Worm (Caenorhabditis elegans) whole organism, mixed stage, embryonic: ENCODE measurements around the gene srg-17.
"Not testable (repeated sequence)": the region's sequence is repeated elsewhere in the genome, so short reads cannot be mapped to it uniquely, and the experiment has no call there.

ENCODE experiments used
- M03D4.4 ChIP-seq: sonication (generic microtip); optimal IDR thresholded peaks from 2 replicates; lab custom pipeline; 2017; ENCODE audit warnings: mild to moderate bottlenecking, missing genetic modification characterization, missing compliant biosample characterization
- ceh-39 ChIP-seq: fragments of 150-350 bp; optimal IDR thresholded peaks from 2 replicates; lab custom pipeline; 2014; ENCODE audit warnings: missing biosample characterization, missing genetic modification characterization
- ceh-43 ChIP-seq: fragments of 200-800 bp; sonication (Bioruptor generic); optimal IDR thresholded peaks from 2 replicates; lab custom pipeline; 2018; ENCODE audit warnings: mild to moderate bottlenecking, missing genetic modification characterization, moderate library complexity, missing compliant biosample characterization
- ceh-83 ChIP-seq: fragments of 200-800 bp; sonication (Bioruptor generic); optimal IDR thresholded peaks from 2 replicates; lab custom pipeline; 2018; ENCODE audit warnings: mild to moderate bottlenecking, missing genetic modification characterization, missing compliant biosample characterization
- ces-1 ChIP-seq: fragments of 150-350 bp; optimal IDR thresholded peaks from 2 replicates; lab custom pipeline; 2014; ENCODE audit warnings: missing biosample characterization, missing genetic modification reagents, missing genetic modification characterization
- cnd-1 ChIP-seq: fragments of 200-800 bp; sonication (Bioruptor generic); optimal IDR thresholded peaks from 2 replicates; lab custom pipeline; 2018; ENCODE audit warnings: mild to moderate bottlenecking, missing genetic modification characterization, missing compliant biosample characterization
- drap-1 ChIP-seq: fragments of 200-800 bp; sonication (Bioruptor generic); optimal IDR thresholded peaks from 3 replicates; lab custom pipeline; 2018; ENCODE audit warnings: mild to moderate bottlenecking, missing genetic modification characterization, missing compliant biosample characterization
- elt-1 ChIP-seq: sonication (generic microtip); optimal IDR thresholded peaks from 2 replicates; lab custom pipeline; 2017; ENCODE audit warnings: missing genetic modification characterization, mild to moderate bottlenecking, missing compliant biosample characterization, antibody characterized with exemption, moderate library complexity, borderline replicate concordance; ENCODE audit not compliant: insufficient read depth
- elt-3 ChIP-seq: fragments of 150-350 bp; optimal IDR thresholded peaks from 2 replicates; lab custom pipeline; 2014; ENCODE audit warnings: missing biosample characterization, missing genetic modification characterization
- ham-2 ChIP-seq: fragments of 200-800 bp; sonication (Bioruptor generic); optimal IDR thresholded peaks from 2 replicates; lab custom pipeline; 2018; ENCODE audit warnings: mild to moderate bottlenecking, missing genetic modification characterization, missing compliant biosample characterization
- hlh-1 ChIP-seq: fragments of 150-350 bp; optimal IDR thresholded peaks from 2 replicates; lab custom pipeline; 2014; ENCODE audit warnings: missing biosample characterization, missing genetic modification reagents, missing genetic modification characterization
- lin-13 ChIP-seq: fragments of 150-350 bp; optimal IDR thresholded peaks from 2 replicates; lab custom pipeline; 2014; ENCODE audit warnings: missing biosample characterization, missing genetic modification characterization
- lin-32 ChIP-seq: fragments of 200-800 bp; sonication (Bioruptor generic); optimal IDR thresholded peaks from 2 replicates; lab custom pipeline; 2018; ENCODE audit warnings: mild to moderate bottlenecking, missing genetic modification characterization, missing compliant biosample characterization
- mab-5 ChIP-seq: fragments of 150-350 bp; optimal IDR thresholded peaks from 2 replicates; lab custom pipeline; 2014; ENCODE audit warnings: missing biosample characterization, missing genetic modification characterization
- mep-1 ChIP-seq: fragments of 150-350 bp; optimal IDR thresholded peaks from 2 replicates; lab custom pipeline; 2017; ENCODE audit warnings: missing biosample characterization, missing genetic modification reagents, missing genetic modification characterization, inconsistent platforms
- nhr-12 ChIP-seq: fragments of 150-350 bp; optimal IDR thresholded peaks from 2 replicates; lab custom pipeline; 2014; ENCODE audit warnings: missing biosample characterization, missing genetic modification characterization
- nhr-2 ChIP-seq: fragments of 150-350 bp; optimal IDR thresholded peaks from 2 replicates; lab custom pipeline; 2014; ENCODE audit warnings: missing biosample characterization, missing genetic modification characterization
- nhr-237 ChIP-seq: fragments of 150-350 bp; optimal IDR thresholded peaks from 2 replicates; lab custom pipeline; 2014; ENCODE audit warnings: missing biosample characterization, missing genetic modification characterization
- nhr-28 ChIP-seq: fragments of 150-350 bp; optimal IDR thresholded peaks from 2 replicates; lab custom pipeline; 2014; ENCODE audit warnings: missing biosample characterization, missing genetic modification characterization
- pha-4 ChIP-seq: fragments of 150-350 bp; optimal IDR thresholded peaks from 2 replicates; lab custom pipeline; 2018; ENCODE audit warnings: missing biosample characterization, missing genetic modification reagents, missing genetic modification characterization
- sem-2 ChIP-seq: fragments of 200-800 bp; sonication (Bioruptor generic); optimal IDR thresholded peaks from 2 replicates; lab custom pipeline; 2018; ENCODE audit warnings: mild to moderate bottlenecking, missing genetic modification characterization, missing compliant biosample characterization
- snpc-4 ChIP-seq: fragments of 150-350 bp; optimal IDR thresholded peaks from 2 replicates; lab custom pipeline; 2014; ENCODE audit warnings: missing biosample characterization, missing genetic modification characterization
- sptf-1 ChIP-seq: sonication (generic microtip); optimal IDR thresholded peaks from 2 replicates; lab custom pipeline; 2017; ENCODE audit warnings: mild to moderate bottlenecking, missing genetic modification characterization, moderate library complexity, missing compliant biosample characterization
- tbx-8 ChIP-seq: fragments of 200-800 bp; sonication (Bioruptor generic); optimal IDR thresholded peaks from 2 replicates; lab custom pipeline; 2018; ENCODE audit warnings: mild to moderate bottlenecking, missing genetic modification characterization, moderate library complexity, missing compliant biosample characterization
- unc-120 ChIP-seq: sonication (generic microtip); optimal IDR thresholded peaks from 2 replicates; lab custom pipeline; 2017; ENCODE audit warnings: missing genetic modification characterization, missing compliant biosample characterization; ENCODE audit not compliant: poor library complexity, severe bottlenecking
- unc-39 ChIP-seq: fragments of 150-350 bp; optimal IDR thresholded peaks from 2 replicates; lab custom pipeline; 2014; ENCODE audit warnings: missing biosample characterization, missing genetic modification characterization
- unc-62 ChIP-seq: fragments of 150-350 bp; optimal IDR thresholded peaks from 2 replicates; lab custom pipeline; 2014; ENCODE audit warnings: missing biosample characterization, missing genetic modification reagents, missing genetic modification characterization
- zip-8 ChIP-seq: fragments of 150-350 bp; optimal IDR thresholded peaks from 2 replicates; lab custom pipeline; 2014; ENCODE audit warnings: missing biosample characterization, missing genetic modification characterization
- ztf-11 ChIP-seq: fragments of 150-350 bp; optimal IDR thresholded peaks from 2 replicates; lab custom pipeline; 2014; ENCODE audit warnings: missing biosample characterization, missing genetic modification characterization

Gene srg-17

ce11 chrII:12435202-12435872 lies 38.2 kb upstream of the srg-17 start:
- TF ChIP-seq unc-62 (GFP tag; lab: Kevin White, UChicago) (no peak), tbx-8 (GFP tag; lab: Kevin White, UChicago) (no peak), nhr-12 (tag; lab: Kevin White, UChicago) (no peak), cnd-1 (tag; lab: Kevin White, UChicago) (no peak), nhr-237 (tag; lab: Kevin White, UChicago) (no peak), sem-2 (GFP tag; lab: Kevin White, UChicago) (no peak), nhr-2 (no peak), sptf-1 (tag; lab: Kevin White, UChicago) (no peak), elt-1 (no peak), drap-1 (GFP tag; lab: Kevin White, UChicago) (no peak)

- no peak for TF ChIP-seq ceh-43 (GFP tag; lab: Kevin White, UChicago)
- peak; percentile 65 for TF ChIP-seq ham-2 (GFP tag; lab: Kevin White, UChicago)
- TF ChIP-seq, all 35 proteins: peak for 1
These were observed 36.8 kb upstream of the srg-17 start for ce11 chrII:12436717-12437116.

ce11 chrII:12438441-12438840 lies 35.1 kb upstream of the srg-17 start, which contains the start of gene Y57A10C.9:
Gene Y57A10C.9, minus strand, starts transcription at chrII:12438541.
- TF ChIP-seq sem-2 (GFP tag; lab: Kevin White, UChicago) (no peak), elt-3 (tag; lab: Kevin White, UChicago) (no peak), ceh-43 (GFP tag; lab: Kevin White, UChicago) (no peak), elt-1 (no peak), unc-62 (GFP tag; lab: Kevin White, UChicago) (no peak), mab-5 (tag; lab: Kevin White, UChicago) (no peak), snpc-4 (no peak), ceh-83 (no peak), nhr-28 (tag; lab: Kevin White, UChicago) (no peak), tbx-8 (GFP tag; lab: Kevin White, UChicago) (no peak), ztf-11 (tag; lab: Kevin White, UChicago) (no peak), ceh-39 (tag; lab: Kevin White, UChicago) (no peak), mep-1 (tag; lab: Kevin White, UChicago) (no peak), cnd-1 (tag; lab: Kevin White, UChicago) (no peak), unc-39 (no peak), drap-1 (GFP tag; lab: Kevin White, UChicago) (no peak), nhr-2 (no peak), lin-13 (no peak), ham-2 (GFP tag; lab: Kevin White, UChicago) (no peak)

ce11 chrII:12441164-12441563 lies 32.3 kb upstream of the srg-17 start, which contains the start of gene Y57A10C.10:
Gene Y57A10C.10, minus strand, starts transcription at chrII:12441264.
- TF ChIP-seq sptf-1 (tag; lab: Kevin White, UChicago); ceh-43 (GFP tag; lab: Kevin White, UChicago); pha-4 (tag; lab: Kevin White, UChicago): not testable (repeated sequence)
- TF ChIP-seq, all 35 proteins: peak for 0; not testable (repeated sequence) for 35

ce11 chrII:12444679-12445376 lies 28.7 kb upstream of the srg-17 start, which contains the start of the genes W05H5.1 and pitr-6:
Gene W05H5.1, minus strand, starts transcription at chrII:12444779.
Gene pitr-6, plus strand, starts transcription at chrII:12445326.
- TF ChIP-seq nhr-12 (tag; lab: Kevin White, UChicago): no peak
- peak; percentile 14 for TF ChIP-seq pha-4 (tag; lab: Kevin White, UChicago)

- no peak for TF ChIP-seq unc-39
- no peak for TF ChIP-seq lin-13
- no peak for TF ChIP-seq ceh-83
- no peak for TF ChIP-seq ces-1
- no peak for TF ChIP-seq nhr-12 (tag; lab: Kevin White, UChicago)
- TF ChIP-seq elt-1: no peak
- TF ChIP-seq sem-2 (GFP tag; lab: Kevin White, UChicago): no peak
- no peak for TF ChIP-seq pha-4 (tag; lab: Kevin White, UChicago)
These were observed 25.3 kb upstream of the srg-17 start, which contains the start of gene srh-27 for ce11 chrII:12448241-12448640. Gene srh-27, plus strand, starts transcription at chrII:12448541.

- no peak for TF ChIP-seq unc-120 (tag; lab: Kevin White, UChicago)
- TF ChIP-seq M03D4.4 (tag; lab: Kevin White, UChicago): no peak
- TF ChIP-seq hlh-1: no peak
- TF ChIP-seq ceh-83: no peak
- TF ChIP-seq snpc-4: no peak
- TF ChIP-seq cnd-1 (tag; lab: Kevin White, UChicago): no peak
- TF ChIP-seq nhr-237 (tag; lab: Kevin White, UChicago): no peak
- no peak for TF ChIP-seq drap-1 (GFP tag; lab: Kevin White, UChicago)
- TF ChIP-seq ceh-39 (tag; lab: Kevin White, UChicago): no peak
- no peak for TF ChIP-seq elt-1
- TF ChIP-seq mab-5 (tag; lab: Kevin White, UChicago): no peak
- no peak for TF ChIP-seq ces-1
- TF ChIP-seq zip-8 (tag; lab: Kevin White, UChicago): no peak
- TF ChIP-seq elt-3 (tag; lab: Kevin White, UChicago): no peak
- no peak for TF ChIP-seq lin-32 (GFP tag; lab: Kevin White, UChicago)
- TF ChIP-seq nhr-2: no peak
These were observed 23.7 kb upstream of the srg-17 start, which contains the start of gene sre-34 for ce11 chrII:12449849-12450248. Gene sre-34, plus strand, starts transcription at chrII:12450149.
